Worm (Caenorhabditis elegans) whole organism, early embryonic: ENCODE data around the gene nex-1.
A peak's percentile ranks its signal among the peaks of the same experiment; 100 is the strongest.

ENCODE experiments used
- B0310.2 ChIP-seq: sonication (generic microtip); optimal IDR thresholded peaks from 2 replicates; lab custom pipeline; 2016; ENCODE audit warnings: mild to moderate bottlenecking, missing genetic modification characterization, missing compliant biosample characterization
- F13C5.2 ChIP-seq: sonication (generic microtip); optimal IDR thresholded peaks from 2 replicates; lab custom pipeline; 2017; ENCODE audit warnings: mild to moderate bottlenecking, missing genetic modification characterization, inconsistent platforms, missing compliant biosample characterization
- aly-1 ChIP-seq: sonication (generic microtip); optimal IDR thresholded peaks from 2 replicates; lab custom pipeline; 2016; ENCODE audit warnings: missing genetic modification characterization, missing compliant biosample characterization
- ama-1 ChIP-seq: fragments of 150-350 bp; optimal IDR thresholded peaks from 2 replicates; lab custom pipeline; 2014
- ceh-13 ChIP-seq: fragments of 200-800 bp; sonication (Bioruptor generic); optimal IDR thresholded peaks from 2 replicates; lab custom pipeline; 2018; ENCODE audit warnings: mild to moderate bottlenecking, missing genetic modification characterization, missing compliant biosample characterization
- ceh-36 ChIP-seq: sonication (generic microtip); optimal IDR thresholded peaks from 2 replicates; lab custom pipeline; 2016; ENCODE audit warnings: missing genetic modification characterization, inconsistent platforms, missing compliant biosample characterization
- ets-7 ChIP-seq: sonication (generic microtip); optimal IDR thresholded peaks from 2 replicates; lab custom pipeline; 2016; ENCODE audit warnings: missing genotype, missing genetic modification characterization, missing compliant biosample characterization
- flt-1 ChIP-seq: fragments of 200-800 bp; sonication (Bioruptor generic); IDR thresholded peaks from 2 replicates; pipeline ENCODE4 v1.3.6; 2022; ENCODE audit warnings: missing genetic modification characterization, missing compliant biosample characterization
- hmbx-1 ChIP-seq: sonication (generic microtip); optimal IDR thresholded peaks from 2 replicates; lab custom pipeline; 2016; ENCODE audit warnings: mild to moderate bottlenecking, missing genetic modification characterization, missing compliant biosample characterization
- hmg-4 ChIP-seq: fragments of 200-800 bp; sonication (Bioruptor generic); optimal IDR thresholded peaks from 2 replicates; lab custom pipeline; 2018; ENCODE audit warnings: mild to moderate bottlenecking, missing genetic modification characterization, missing compliant biosample characterization
- hnd-1 ChIP-seq: sonication (generic microtip); optimal IDR thresholded peaks from 2 replicates; lab custom pipeline; 2016; ENCODE audit warnings: missing genetic modification characterization, missing compliant biosample characterization
- pes-1 ChIP-seq: fragments of 200-800 bp; sonication (Bioruptor generic); IDR thresholded peaks from 2 replicates; pipeline ENCODE4 v1.3.6; 2022; ENCODE audit warnings: missing genetic modification reagents, missing genetic modification characterization, missing compliant biosample characterization
- scrt-1 ChIP-seq: fragments of 200-800 bp; sonication (Bioruptor generic); IDR thresholded peaks from 2 replicates; pipeline ENCODE4 v1.3.6; 2022; ENCODE audit warnings: missing genetic modification characterization, missing compliant biosample characterization
- sea-1 ChIP-seq: fragments of 200-800 bp; sonication (Bioruptor generic); conservative IDR thresholded peaks from 2 replicates; pipeline ENCODE4 v1.3.6; 2022; ENCODE audit warnings: missing genetic modification characterization, missing compliant biosample characterization
- tbx-11 ChIP-seq: fragments of 200-800 bp; sonication (Bioruptor generic); IDR thresholded peaks from 2 replicates; pipeline ENCODE4 v1.3.6; 2022; ENCODE audit warnings: missing genetic modification characterization, missing compliant biosample characterization
- tbx-37 ChIP-seq: fragments of 200-800 bp; sonication (Bioruptor generic); conservative IDR thresholded peaks from 2 replicates; pipeline ENCODE4 v1.3.6; 2022; ENCODE audit warnings: missing genetic modification reagents, missing genetic modification characterization, missing compliant biosample characterization
- tra-4 ChIP-seq: sonication (generic microtip); optimal IDR thresholded peaks from 2 replicates; lab custom pipeline; 2017; ENCODE audit warnings: missing genetic modification characterization, missing compliant biosample characterization

nex-1 gene

ce11 chrIII:5203310-5203709 lies 22.1 kb upstream of the nex-1 start:
- TF ChIP-seq sea-1 (GFP tag; lab: Robert Waterston, UW) (no peak), ceh-36 (no peak), ets-7 (tag; lab: Kevin White, UChicago) (no peak), hnd-1 (tag; lab: Kevin White, UChicago) (no peak), ceh-13 (GFP tag; lab: Kevin White, UChicago) (no peak), ama-1 (lab: Kevin White, UChicago) (no peak), B0310.2 (no peak), pes-1 (GFP tag; lab: Robert Waterston, UW) (no peak)

- TF ChIP-seq scrt-1 (GFP tag; lab: Robert Waterston, UW), result 0 out of 2 replicates have a peak, but pooled peaks have one; percentile 9
- no peak for TF ChIP-seq flt-1
- no peak for TF ChIP-seq ceh-36
- TF ChIP-seq hmg-4 (GFP tag; lab: Kevin White, UChicago), result no peak
These were observed 18.5 kb upstream of the nex-1 start, which contains the start of gene morc-1 for ce11 chrIII:5206861-5207414. TSS of gene morc-1 (minus strand) at chrIII:5206911.

- TF ChIP-seq hmbx-1 (tag; lab: Kevin White, UChicago) (no peak), hmg-4 (GFP tag; lab: Kevin White, UChicago) (no peak), ets-7 (tag; lab: Kevin White, UChicago) (no peak), sea-1 (GFP tag; lab: Robert Waterston, UW) (no peak), tbx-37 (no peak)
These were observed 16.4 kb upstream of the nex-1 start, which contains the start of gene syx-16 for ce11 chrIII:5208992-5209391. TSS of gene syx-16 (minus strand) at chrIII:5209109.

DNA sequence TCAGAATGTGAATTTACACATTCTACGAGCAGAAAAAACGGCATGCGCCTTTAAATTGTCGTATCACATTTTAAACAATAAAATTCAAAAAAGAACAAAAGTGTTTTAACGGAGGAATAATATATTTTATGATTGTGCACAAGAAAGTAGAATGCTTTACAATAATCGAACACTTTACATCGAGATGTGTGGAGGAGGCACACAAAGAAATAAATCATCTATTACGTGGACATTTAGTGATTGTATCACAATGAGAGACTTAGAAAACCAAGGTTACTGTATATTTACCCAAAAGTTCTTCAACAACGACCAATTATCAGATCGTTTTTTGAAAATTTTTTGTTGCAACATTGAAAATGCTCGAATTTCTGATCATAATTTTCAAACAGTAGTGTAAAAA lies 15.2 kb upstream of the nex-1 start:
- TF ChIP-seq ama-1 (lab: Kevin White, UChicago), result no peak
- TF ChIP-seq tra-4 (tag; lab: Kevin White, UChicago), result no peak
- no peak for TF ChIP-seq B0310.2
- TF ChIP-seq hnd-1 (tag; lab: Kevin White, UChicago), result no peak
- no peak for TF ChIP-seq hmbx-1 (tag; lab: Kevin White, UChicago)
- no peak for TF ChIP-seq hmg-4 (GFP tag; lab: Kevin White, UChicago)
- TF ChIP-seq flt-1, result no peak
- no peak for TF ChIP-seq F13C5.2
- no peak for TF ChIP-seq scrt-1 (GFP tag; lab: Robert Waterston, UW)
- TF ChIP-seq ceh-36, result no peak
- no peak for TF ChIP-seq tbx-11 (GFP tag; lab: Robert Waterston, UW)
- TF ChIP-seq aly-1 (tag; lab: Kevin White, UChicago), result no peak

- TF ChIP-seq sea-1 (GFP tag; lab: Robert Waterston, UW) (peak; percentile 76), scrt-1 (GFP tag; lab: Robert Waterston, UW) (peak; percentile 75), tbx-37 (peak; percentile 40), B0310.2 (peak; percentile 63), F13C5.2 (peak; percentile 66), hmbx-1 (tag; lab: Kevin White, UChicago) (peak; percentile 16), aly-1 (tag; lab: Kevin White, UChicago) (peak; percentile 90), hnd-1 (tag; lab: Kevin White, UChicago) (peak; percentile 26), flt-1 (peak; percentile 80), pes-1 (GFP tag; lab: Robert Waterston, UW) (peak; percentile 84), hmg-4 (GFP tag; lab: Kevin White, UChicago) (peak; percentile 93), ceh-13 (GFP tag; lab: Kevin White, UChicago) (peak; percentile 47), ets-7 (tag; lab: Kevin White, UChicago) (peak; percentile 55)
These were observed 14.2 kb upstream of the nex-1 start for ce11 chrIII:5211137-5211648.

DNA sequence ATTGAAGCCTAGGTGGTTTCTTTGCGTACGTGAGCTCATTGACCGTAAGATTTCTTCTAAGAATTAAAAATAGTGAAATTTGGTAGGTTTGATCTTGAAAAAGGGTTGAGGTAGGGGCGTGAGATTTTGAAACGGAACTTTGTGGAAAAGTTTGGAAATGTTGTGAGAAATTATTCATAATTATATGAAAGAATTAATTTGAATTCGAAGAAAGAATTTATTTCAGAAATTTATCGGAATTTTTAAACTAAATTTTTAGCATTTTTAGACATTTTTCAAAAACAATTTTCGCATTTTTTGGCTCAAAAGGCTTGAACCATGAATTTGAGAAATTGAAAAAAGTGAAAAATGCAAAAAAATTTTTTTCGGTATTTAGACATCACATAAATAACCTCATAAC lies 11.3 kb upstream of the nex-1 start:
- TF ChIP-seq hmg-4 (GFP tag; lab: Kevin White, UChicago), result no peak

ce11 chrIII:5215375-5215774 lies 10.0 kb upstream of the nex-1 start, which contains the start of gene ZC155.4:
TSS of gene ZC155.4 (minus strand) at chrIII:5215475.
- TF ChIP-seq tbx-11 (GFP tag; lab: Robert Waterston, UW) (no peak), ets-7 (tag; lab: Kevin White, UChicago) (no peak), F13C5.2 (no peak), pes-1 (GFP tag; lab: Robert Waterston, UW) (no peak), ama-1 (lab: Kevin White, UChicago) (no peak), aly-1 (tag; lab: Kevin White, UChicago) (no peak), ceh-13 (GFP tag; lab: Kevin White, UChicago) (no peak), hmbx-1 (tag; lab: Kevin White, UChicago) (no peak), scrt-1 (GFP tag; lab: Robert Waterston, UW) (no peak), B0310.2 (no peak)

DNA sequence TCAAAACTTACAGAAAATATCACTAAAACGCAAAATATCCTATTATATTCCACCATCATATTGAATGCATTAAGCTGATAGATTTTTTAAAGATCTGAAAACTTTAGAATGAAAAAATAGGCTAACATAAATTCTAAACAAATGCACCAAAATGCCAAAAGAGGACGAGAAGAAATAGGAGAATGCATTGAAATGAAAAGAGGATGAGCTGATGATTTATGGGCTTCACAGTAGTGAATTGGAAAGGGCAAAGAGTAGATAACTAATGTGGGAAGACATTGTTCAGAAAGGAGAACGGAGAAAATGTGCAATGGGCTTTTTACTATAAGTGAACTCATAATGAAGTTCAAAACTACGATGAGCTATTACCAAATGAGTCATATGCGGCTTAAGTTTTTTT lies 7.9 kb upstream of the nex-1 start, which contains the start of gene cutl-19:
cutl-19 (minus strand) TSS at position 101 of the 400 bp plus-strand sequence.
- TF ChIP-seq aly-1 (tag; lab: Kevin White, UChicago) (no peak), tbx-11 (GFP tag; lab: Robert Waterston, UW) (no peak), ceh-13 (GFP tag; lab: Kevin White, UChicago) (no peak), scrt-1 (GFP tag; lab: Robert Waterston, UW) (no peak), tra-4 (tag; lab: Kevin White, UChicago) (no peak), ceh-36 (no peak), sea-1 (GFP tag; lab: Robert Waterston, UW) (no peak), flt-1 (no peak), hnd-1 (tag; lab: Kevin White, UChicago) (no peak), hmbx-1 (tag; lab: Kevin White, UChicago) (no peak), ets-7 (tag; lab: Kevin White, UChicago) (no peak)
